Worm (Caenorhabditis elegans) whole organism, L3 larva: ENCODE measurements around the gene dkf-2.
A peak's percentile ranks its signal among the peaks of the same experiment; 100 is the strongest.

Source experiments
- nfya-1 ChIP-seq: sonication (generic microtip); optimal IDR thresholded peaks from 2 replicates; lab custom pipeline; 2017; ENCODE audit warnings: missing genetic modification characterization, mild to moderate bottlenecking, missing compliant biosample characterization, antibody characterized with exemption, moderate library complexity; ENCODE audit not compliant: insufficient read depth
- nhr-23 ChIP-seq: fragments of 150-350 bp; optimal IDR thresholded peaks from 2 replicates; lab custom pipeline; 2014; ENCODE audit warnings: missing biosample characterization, missing genetic modification reagents, missing genetic modification characterization
- tbx-2 ChIP-seq: sonication (generic microtip); optimal IDR thresholded peaks from 2 replicates; lab custom pipeline; 2016; ENCODE audit warnings: mild to moderate bottlenecking, missing genetic modification characterization, missing compliant biosample characterization

DNA sequence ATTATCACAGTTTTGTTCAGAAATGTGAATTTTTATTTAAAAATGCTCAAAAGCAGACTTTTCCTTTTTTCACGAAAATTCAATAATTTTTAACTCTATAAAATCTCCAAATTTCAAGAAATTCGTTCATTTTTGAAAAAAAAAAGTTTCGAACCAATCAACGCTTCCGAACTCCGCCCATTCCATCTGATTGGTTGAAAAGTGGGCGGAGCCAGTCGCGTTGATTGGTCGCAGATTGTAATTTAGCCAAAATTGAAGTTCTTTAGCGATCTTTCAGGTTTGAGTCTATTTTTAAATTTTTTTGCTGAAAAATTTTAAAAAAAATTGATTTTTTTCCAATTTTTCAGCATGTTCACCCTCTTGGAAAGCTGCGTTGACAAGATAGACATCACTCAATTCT lies 64.9 kb downstream of the dkf-2 start:
- TF ChIP-seq nfya-1 (peak; percentile 99), tbx-2 (tag; lab: Kevin White, UChicago) (no peak), nhr-23 (tag; lab: Kevin White, UChicago) (no peak)
